Worm (Caenorhabditis elegans): ENCODE results near the gene cutc-1.

DNA sequence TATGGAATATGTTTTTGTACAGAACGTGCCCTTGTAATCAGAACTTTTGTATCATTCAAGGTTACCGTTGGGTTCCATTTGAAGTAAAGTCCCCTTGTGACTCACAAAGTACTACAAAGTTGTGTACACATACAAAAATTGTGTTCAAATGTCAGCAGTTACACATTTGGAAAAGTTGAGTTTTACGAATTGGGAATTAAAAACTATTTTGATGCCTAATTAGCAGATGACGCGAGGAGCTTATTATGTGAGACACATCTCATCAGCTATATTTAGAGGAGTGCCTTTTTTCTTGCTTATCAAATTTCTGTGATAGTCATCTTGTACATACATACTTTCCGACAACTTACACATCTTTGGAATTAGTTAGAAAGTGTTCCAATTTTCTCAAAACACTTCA is 10.1 kb upstream of the cutc-1 start:
- TF ChIP-seq ama-1 (optimal IDR thresholded peaks at IDR 0.05) (no peak), ama-1 (GFP tag; optimal IDR thresholded peaks at IDR 0.05) (no peak), pbrm-1 (GFP tag; IDR thresholded peaks at IDR 0.05) (no peak), him-1 (tag; optimal IDR thresholded peaks at IDR 0.05) (no peak), unc-62 (GFP tag; optimal IDR thresholded peaks at IDR 0.05) (no peak), let-526 (GFP tag; IDR thresholded peaks at IDR 0.05) (no peak)

Measured in whole organism, young adult.